Worm (Caenorhabditis elegans) whole organism, L1 larva: ENCODE measurements around the gene ZC239.3.

Experiments used
- C16A3.4 ChIP-seq: fragments of 150-350 bp; optimal IDR thresholded peaks from 2 replicates; lab custom pipeline; 2014; ENCODE audit warnings: missing biosample characterization, missing genetic modification characterization
- F16B12.6 ChIP-seq: fragments of 150-350 bp; optimal IDR thresholded peaks from 2 replicates; lab custom pipeline; 2014; ENCODE audit warnings: missing biosample characterization, missing genetic modification characterization
- ama-1 ChIP-seq: fragments of 150-350 bp; optimal IDR thresholded peaks from 2 replicates; lab custom pipeline; 2014
- blmp-1 ChIP-seq: fragments of 150-350 bp; optimal IDR thresholded peaks from 2 replicates; lab custom pipeline; 2014; ENCODE audit warnings: missing biosample characterization, missing genetic modification characterization
- ceh-63 ChIP-seq: fragments of 200-800 bp; sonication (Bioruptor generic); optimal IDR thresholded peaks from 2 replicates; lab custom pipeline; 2018; ENCODE audit warnings: mild to moderate bottlenecking, missing genetic modification characterization, missing compliant biosample characterization
- ceh-82 ChIP-seq, 3 experiments: fragments of 150-350 bp in 1 of 3; sonication (generic microtip) in 2 of 3; optimal IDR thresholded peaks; 2 replicates each; lab custom pipeline; 2014 to 2017; ENCODE audit warnings: missing biosample characterization in 3 of 3, missing genetic modification characterization in 3 of 3
- ceh-88 ChIP-seq: fragments of 200-800 bp; sonication (Bioruptor generic); IDR thresholded peaks from 2 replicates; pipeline ENCODE4 v1.3.6; 2022; ENCODE audit warnings: missing genetic modification characterization, missing compliant biosample characterization
- ceh-90 ChIP-seq: sonication (generic microtip); optimal IDR thresholded peaks from 2 replicates; lab custom pipeline; 2016; ENCODE audit warnings: missing genetic modification characterization, missing compliant biosample characterization
- dsc-1 ChIP-seq: sonication (generic microtip); optimal IDR thresholded peaks from 2 replicates; lab custom pipeline; 2016; ENCODE audit warnings: mild to moderate bottlenecking, missing genetic modification characterization, missing compliant biosample characterization
- efl-1 ChIP-seq, 4 experiments: fragments of 150-350 bp; optimal IDR thresholded peaks in 3 of 4; peaks in 1 of 4; 1 replicate in 1 of 4; 2 replicates in 3 of 4; lab custom pipeline; 2014; ENCODE audit warnings: missing biosample characterization in 2 of 4, missing genetic modification characterization in 2 of 4, missing genetic modification reagents in 2 of 4
- efl-3 ChIP-seq: fragments of 200-800 bp; sonication (Bioruptor generic); optimal IDR thresholded peaks from 2 replicates; lab custom pipeline; 2018; ENCODE audit warnings: mild to moderate bottlenecking, missing genetic modification characterization, missing compliant biosample characterization
- egl-27 ChIP-seq, 2 experiments: fragments of 150-350 bp in 1 of 2; sonication (generic microtip); optimal IDR thresholded peaks; 3 replicates each; lab custom pipeline; 2017 to 2018; ENCODE audit warnings: missing biosample characterization in 2 of 2, missing genetic modification characterization in 2 of 2, missing genetic modification reagents in 2 of 2
- fkh-10 ChIP-seq: sonication (generic microtip); optimal IDR thresholded peaks from 2 replicates; lab custom pipeline; 2017; ENCODE audit warnings: missing biosample characterization, missing genetic modification reagents, missing genetic modification characterization
- fkh-8 ChIP-seq: sonication (generic microtip); optimal IDR thresholded peaks from 2 replicates; lab custom pipeline; 2016; ENCODE audit warnings: mild to moderate bottlenecking, missing genetic modification characterization, missing compliant biosample characterization
- fos-1 ChIP-seq: fragments of 150-350 bp; optimal IDR thresholded peaks from 2 replicates; lab custom pipeline; 2014; ENCODE audit warnings: missing biosample characterization, missing genetic modification characterization
- lin-14 ChIP-seq: fragments of 200-800 bp; sonication (Bioruptor generic); optimal IDR thresholded peaks from 2 replicates; lab custom pipeline; 2018; ENCODE audit warnings: mild to moderate bottlenecking, missing genetic modification characterization, moderate library complexity, missing compliant biosample characterization
- lin-15B ChIP-seq: fragments of 150-350 bp; sonication (generic microtip); optimal IDR thresholded peaks from 3 replicates; lab custom pipeline; 2014; ENCODE audit warnings: missing biosample characterization, missing genetic modification characterization
- lin-35 ChIP-seq, 2 experiments: fragments of 150-350 bp; optimal IDR thresholded peaks; 2 replicates each; lab custom pipeline; 2014; ENCODE audit warnings: missing biosample characterization in 2 of 2, missing genetic modification characterization in 2 of 2, missing genetic modification reagents in 2 of 2
- lir-3 ChIP-seq: sonication (generic microtip); optimal IDR thresholded peaks from 2 replicates; lab custom pipeline; 2016; ENCODE audit warnings: mild to moderate bottlenecking, missing genetic modification characterization, moderate library complexity, missing compliant biosample characterization; ENCODE audit not compliant: poor library complexity
- lsy-2 ChIP-seq, 2 experiments: fragments of 150-350 bp; optimal IDR thresholded peaks; 2 replicates each; lab custom pipeline; 2014; ENCODE audit warnings: missing biosample characterization in 2 of 2, missing genetic modification characterization in 2 of 2
- mdl-1 ChIP-seq, 2 experiments: fragments of 150-350 bp; optimal IDR thresholded peaks; 2 replicates each; lab custom pipeline; 2014 to 2017; ENCODE audit warnings: missing biosample characterization in 2 of 2, missing genetic modification characterization in 2 of 2, inconsistent platforms in 1 of 2
- nhr-20 ChIP-seq: sonication (generic microtip); optimal IDR thresholded peaks from 2 replicates; lab custom pipeline; 2016; ENCODE audit warnings: mild to moderate bottlenecking, missing genetic modification characterization, missing compliant biosample characterization
- nhr-237 ChIP-seq: fragments of 150-350 bp; optimal IDR thresholded peaks from 2 replicates; lab custom pipeline; 2014; ENCODE audit warnings: missing biosample characterization, missing genetic modification characterization
- nhr-28 ChIP-seq: fragments of 150-350 bp; optimal IDR thresholded peaks from 2 replicates; lab custom pipeline; 2014; ENCODE audit warnings: missing biosample characterization, missing genetic modification characterization
- nhr-47 ChIP-seq: sonication (generic microtip); optimal IDR thresholded peaks from 2 replicates; lab custom pipeline; 2016; ENCODE audit warnings: mild to moderate bottlenecking, missing genetic modification characterization, moderate library complexity, missing compliant biosample characterization
- nhr-71 ChIP-seq: sonication (generic microtip); optimal IDR thresholded peaks from 2 replicates; lab custom pipeline; 2016; ENCODE audit warnings: mild to moderate bottlenecking, missing genetic modification characterization, moderate library complexity, missing compliant biosample characterization
- nhr-77 ChIP-seq: fragments of 150-350 bp; optimal IDR thresholded peaks from 2 replicates; lab custom pipeline; 2014; ENCODE audit warnings: missing biosample characterization, missing genetic modification characterization
- nhr-84 ChIP-seq: sonication (generic microtip); optimal IDR thresholded peaks from 2 replicates; lab custom pipeline; 2017; ENCODE audit warnings: missing biosample characterization, missing genetic modification characterization
- nhr-90 ChIP-seq: sonication (generic microtip); optimal IDR thresholded peaks from 2 replicates; lab custom pipeline; 2016; ENCODE audit warnings: mild to moderate bottlenecking, missing genetic modification characterization, missing compliant biosample characterization; ENCODE audit not compliant: poor library complexity
- pqm-1 ChIP-seq: sonication (generic microtip); optimal IDR thresholded peaks from 3 replicates; lab custom pipeline; 2017; ENCODE audit warnings: missing biosample characterization, missing genetic modification characterization
- snu-23 ChIP-seq: sonication (generic microtip); optimal IDR thresholded peaks from 2 replicates; lab custom pipeline; 2016; ENCODE audit warnings: missing genetic modification characterization, missing compliant biosample characterization
- sptf-1 ChIP-seq: fragments of 150-350 bp; optimal IDR thresholded peaks from 2 replicates; lab custom pipeline; 2014; ENCODE audit warnings: missing biosample characterization, missing genetic modification characterization
- swsn-7 ChIP-seq: sonication (generic microtip); optimal IDR thresholded peaks from 2 replicates; lab custom pipeline; 2016; ENCODE audit warnings: missing genetic modification characterization, missing compliant biosample characterization
- tbx-2 ChIP-seq: sonication (generic microtip); optimal IDR thresholded peaks from 2 replicates; lab custom pipeline; 2016; ENCODE audit warnings: missing genetic modification characterization, missing compliant biosample characterization
- tlp-1 ChIP-seq: fragments of 150-350 bp; optimal IDR thresholded peaks from 2 replicates; lab custom pipeline; 2014; ENCODE audit warnings: missing biosample characterization, missing genetic modification characterization
- unc-62 ChIP-seq: fragments of 150-350 bp; optimal IDR thresholded peaks from 2 replicates; lab custom pipeline; 2014; ENCODE audit warnings: missing biosample characterization, missing genetic modification reagents, missing genetic modification characterization
- unc-98 ChIP-seq: fragments of 200-800 bp; sonication (Bioruptor generic); IDR thresholded peaks from 2 replicates; pipeline ENCODE4 v1.3.6; 2022; ENCODE audit warnings: missing genetic modification characterization, missing compliant biosample characterization
- xbp-1 ChIP-seq: sonication (generic microtip); optimal IDR thresholded peaks from 2 replicates; lab custom pipeline; 2016; ENCODE audit warnings: missing genetic modification characterization, missing compliant biosample characterization
- ztf-4 ChIP-seq: fragments of 150-350 bp; optimal IDR thresholded peaks from 2 replicates; lab custom pipeline; 2014; ENCODE audit warnings: missing biosample characterization, missing genetic modification characterization

ZC239.3 gene

DNA sequence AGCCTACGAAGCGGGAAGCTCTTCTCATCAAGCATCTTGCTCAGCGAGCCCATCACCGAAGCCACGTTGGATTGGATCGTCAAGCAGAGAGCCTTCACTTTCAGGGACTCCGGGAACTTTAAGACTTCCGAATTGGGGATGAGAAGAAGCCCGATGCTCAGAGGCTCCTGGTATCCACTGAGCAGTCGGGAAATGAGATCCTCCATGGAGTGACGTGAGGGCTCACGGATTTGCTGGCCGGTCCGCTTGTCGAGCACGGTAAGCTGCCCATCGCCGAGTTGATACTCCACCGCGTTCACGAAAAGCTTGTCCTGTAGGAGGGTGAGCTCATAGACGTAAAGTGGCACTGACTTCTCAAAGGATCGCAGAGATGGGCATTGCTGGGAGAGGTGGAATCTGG, 31.7 kb downstream of the ZC239.3 start:
- TF ChIP-seq egl-27 (tag; optimal IDR thresholded peaks at IDR 0.05; lab: Kevin White, UChicago): no peak
- no peak for TF ChIP-seq F16B12.6 (tag; lab: Kevin White, UChicago)
- no peak for TF ChIP-seq efl-3 (GFP tag; lab: Kevin White, UChicago)
- TF ChIP-seq nhr-71: no peak
- no peak for TF ChIP-seq ceh-88 (GFP tag; lab: Robert Waterston, UW)
- no peak for TF ChIP-seq fkh-10 (GFP tag; lab: Kevin White, UChicago)
- TF ChIP-seq unc-98: no peak
- no peak for TF ChIP-seq xbp-1 (tag; lab: Kevin White, UChicago)
- TF ChIP-seq lsy-2 (tag; optimal IDR thresholded peaks at IDR 0.05; lab: Kevin White, UChicago): no peak
- TF ChIP-seq snu-23 (GFP tag; lab: Kevin White, UChicago): no peak

DNA sequence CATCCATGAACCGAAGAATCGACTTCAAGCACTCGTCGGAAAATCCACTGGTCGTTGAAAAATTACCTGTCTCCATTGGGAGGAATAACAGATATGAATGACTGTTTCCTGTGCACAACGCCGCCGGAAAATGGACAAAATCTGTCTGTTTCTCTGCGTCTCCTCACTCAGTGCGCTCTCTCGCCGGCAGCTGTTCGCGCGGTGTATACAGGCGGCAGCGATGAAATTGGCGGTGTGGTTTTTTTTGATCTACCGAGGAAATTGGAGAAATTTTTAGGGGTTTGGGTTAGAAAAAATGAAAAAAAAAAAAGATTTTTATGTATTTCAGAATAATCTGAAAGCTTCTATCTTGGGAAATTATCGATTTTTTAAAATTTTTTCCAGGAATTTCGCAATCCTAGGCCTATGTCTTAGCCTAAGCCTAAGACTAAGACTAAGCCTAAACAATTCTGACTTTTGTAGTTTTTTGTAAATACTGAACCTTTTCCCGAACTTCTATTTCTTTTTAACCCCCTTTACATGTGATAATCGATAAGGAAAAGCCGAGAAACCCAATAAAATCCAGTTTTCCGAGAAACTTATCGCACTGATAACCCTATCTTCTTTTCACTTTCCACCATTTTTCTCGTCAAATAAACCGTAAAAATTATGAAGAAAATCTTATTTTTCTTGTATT, 32.3 kb downstream of the ZC239.3 start, which contains the start of the genes fbxc-50 and C17F4.2:
Gene fbxc-50, minus strand, starts transcription at position 81 of the 676 bp plus-strand sequence.
Gene C17F4.2, plus strand, starts transcription at position 626 of the 676 bp plus-strand sequence.
- TF ChIP-seq tlp-1 (no peak), ceh-82 (tag; optimal IDR thresholded peaks at IDR 0.05; lab: Kevin White, UChicago) (no peak), nhr-20 (tag; lab: Kevin White, UChicago) (no peak), lin-35 (GFP tag; optimal IDR thresholded peaks at IDR 0.05; lab: Kevin White, UChicago) (no peak), C16A3.4 (tag; lab: Kevin White, UChicago) (no peak), ama-1 (no peak), blmp-1 (peak; percentile 80), nhr-77 (no peak), nhr-47 (tag; lab: Kevin White, UChicago) (no peak), lin-14 (GFP tag; lab: Kevin White, UChicago) (no peak), fos-1 (tag; lab: Kevin White, UChicago) (no peak), ztf-4 (tag; lab: Kevin White, UChicago) (no peak), efl-1 (optimal IDR thresholded peaks at IDR 0.05; lab: Kevin White, UChicago) (no peak), efl-1 (GFP tag; optimal IDR thresholded peaks at IDR 0.05 in 1 of 2; lab: Kevin White, UChicago) (peak in 1 of 2 experiments; percentile 56)

- TF ChIP-seq ceh-90 (tag; lab: Kevin White, UChicago) (no peak), nhr-28 (tag; lab: Kevin White, UChicago) (no peak), lin-15B (tag; lab: Kevin White, UChicago) (no peak), ceh-88 (GFP tag; lab: Robert Waterston, UW) (no peak), sptf-1 (tag; lab: Kevin White, UChicago) (no peak), ceh-63 (GFP tag; lab: Kevin White, UChicago) (no peak), nhr-90 (no peak), unc-62 (GFP tag; lab: Kevin White, UChicago) (no peak), lin-14 (GFP tag; lab: Kevin White, UChicago) (no peak)
- TF ChIP-seq, all 84 proteins: peak for 0
These were observed 33.5 kb downstream of the ZC239.3 start, which contains the start of gene clec-124 for ce11 chrII:3249406-3249805. Gene clec-124, plus strand, starts transcription at chrII:3249706.

- no peak for TF ChIP-seq snu-23 (GFP tag; lab: Kevin White, UChicago)
- TF ChIP-seq ceh-82 (tag; optimal IDR thresholded peaks at IDR 0.05; lab: Kevin White, UChicago): no peak
- TF ChIP-seq nhr-90: no peak
- TF ChIP-seq tbx-2 (tag; lab: Kevin White, UChicago): no peak
- no peak for TF ChIP-seq ceh-63 (GFP tag; lab: Kevin White, UChicago)
- no peak for TF ChIP-seq dsc-1 (tag; lab: Kevin White, UChicago)
- TF ChIP-seq pqm-1 (tag; lab: Kevin White, UChicago): no peak
- no peak for TF ChIP-seq unc-98
- TF ChIP-seq ceh-88 (GFP tag; lab: Robert Waterston, UW): no peak
- TF ChIP-seq blmp-1: no peak
- no peak for TF ChIP-seq mdl-1 (tag; optimal IDR thresholded peaks at IDR 0.05; lab: Kevin White, UChicago)
- TF ChIP-seq efl-3 (GFP tag; lab: Kevin White, UChicago): no peak
- TF ChIP-seq lsy-2 (tag; optimal IDR thresholded peaks at IDR 0.05; lab: Kevin White, UChicago): no peak
- TF ChIP-seq unc-62 (GFP tag; lab: Kevin White, UChicago): no peak
- no peak for TF ChIP-seq lir-3
- TF ChIP-seq nhr-84 (tag; lab: Kevin White, UChicago): no peak
- TF ChIP-seq fkh-8 (tag; lab: Kevin White, UChicago): no peak
- no peak for TF ChIP-seq nhr-237
- TF ChIP-seq swsn-7 (tag; lab: Kevin White, UChicago): no peak
- TF ChIP-seq sptf-1 (tag; lab: Kevin White, UChicago): no peak
These were observed 34.3 kb downstream of the ZC239.3 start for ce11 chrII:3250195-3250594.
